Fruit fly (Drosophila melanogaster) whole organism: ENCODE data around the gene CG14086.

Experiments
- CG8478 ChIP-seq: fragments of >200 bp; optimal IDR thresholded peaks from 2 replicates; lab custom pipeline; 2018; ENCODE audit warnings: inconsistent platforms
- Dll ChIP-seq: fragments of >200 bp; optimal IDR thresholded peaks from 2 replicates; lab custom pipeline; 2017
- EcR ChIP-seq, 2 experiments: fragments of >200 bp; optimal IDR thresholded peaks; 2 replicates each; lab custom pipeline; 2017; ENCODE audit warnings: missing biosample characterization in 2 of 2, missing genetic modification characterization in 2 of 2, missing genetic modification reagents in 2 of 2
- pan ChIP-seq: fragments of >200 bp; optimal IDR thresholded peaks from 2 replicates; lab custom pipeline; 2017
- psq ChIP-seq: fragments of >200 bp; optimal IDR thresholded peaks from 2 replicates; lab custom pipeline; 2017
- usp ChIP-seq: fragments of >200 bp; optimal IDR thresholded peaks from 2 replicates; lab custom pipeline; 2017; ENCODE audit warnings: missing biosample characterization, missing genetic modification characterization, mixed read lengths

- TF ChIP-seq usp (no peak), EcR (GFP tag; optimal IDR thresholded peaks at IDR 0.05; lab: Kevin White, UChicago) (no peak), CG8478 (lab: Kevin White, UChicago) (no peak), psq (lab: Kevin White, UChicago) (no peak), pan (lab: Kevin White, UChicago) (no peak), Dll (lab: Kevin White, UChicago) (no peak)
Measured at dm6 chr3L:19237780-19238179, 37.8 kb upstream of the CG14086 start.
